Worm (Caenorhabditis elegans): Measurements from ENCODE around the gene chil-13.

DNA sequence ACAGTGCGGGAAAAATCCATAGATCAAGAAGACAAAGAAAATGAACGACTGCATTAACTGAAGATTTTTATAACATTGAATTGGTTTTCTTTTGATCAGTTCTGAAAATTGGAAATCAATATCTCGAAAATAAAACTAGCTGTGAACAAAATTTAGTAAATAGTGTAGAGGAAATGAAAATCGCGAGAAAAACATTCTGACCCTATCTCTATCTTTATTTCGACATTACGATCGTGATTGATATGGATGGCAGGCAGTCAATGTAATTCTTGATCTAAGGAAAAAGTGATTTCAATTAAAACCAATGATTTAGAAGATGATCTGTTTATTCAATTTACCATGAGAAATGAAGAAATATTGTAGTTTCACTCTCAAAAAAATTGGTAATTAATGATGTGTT is 2.1 kb downstream of the chil-13 start, which contains the start of gene kin-16:
- TF ChIP-seq him-1 (tag; optimal IDR thresholded peaks at IDR 0.05) = no peak
- TF ChIP-seq W03F9.2 (tag; optimal IDR thresholded peaks at IDR 0.05) = no peak

Data from whole organism, L4/young adult.